Worm (Caenorhabditis elegans): ENCODE measurements around the gene lin-31.

DNA sequence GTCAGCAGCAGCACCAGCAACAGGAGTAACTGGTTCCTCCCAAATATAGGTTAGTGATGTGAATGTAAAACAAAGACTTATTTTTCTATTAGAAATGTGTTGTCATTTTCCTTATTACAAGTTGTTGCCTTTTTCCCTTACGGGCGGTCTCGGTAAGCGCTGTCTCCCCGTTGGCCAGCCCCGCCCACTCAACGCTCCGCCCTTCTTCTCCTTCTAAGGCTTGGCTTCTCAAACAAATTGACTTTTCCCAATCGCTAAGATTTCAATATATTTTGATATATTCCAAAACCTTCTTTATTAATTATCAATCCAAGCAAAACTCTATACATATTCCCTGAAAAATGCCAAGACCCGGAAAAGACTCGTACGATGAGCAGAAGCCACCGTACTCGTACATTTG is at the start of gene lin-31:
- TF ChIP-seq ceh-90 (tag; optimal IDR thresholded peaks at IDR 0.05) (no peak), aly-2 (tag; optimal IDR thresholded peaks at IDR 0.05) (no peak), mdl-1 (tag; optimal IDR thresholded peaks at IDR 0.05) (no peak), fos-1 (tag; optimal IDR thresholded peaks at IDR 0.05) (no peak), lin-39 (tag; optimal IDR thresholded peaks at IDR 0.05) (no peak), lsy-2 (tag; optimal IDR thresholded peaks at IDR 0.05) (no peak)

Measured in whole organism, L1 larva.